Worm (Caenorhabditis elegans): Measurements from ENCODE around the gene T04G9.7.

Gene T04G9.7

ce11 chrX:769550-769949, 1.1 kb upstream of the T04G9.7 start:
- TF ChIP-seq unc-62 (GFP tag; optimal IDR thresholded peaks at IDR 0.05 in 1 of 2), result peak in 1 of 2 experiments; percentile 47
- TF ChIP-seq unc-62 (tag; optimal IDR thresholded peaks at IDR 0.05), result no peak
- no peak for TF ChIP-seq dpl-1 (GFP tag; optimal IDR thresholded peaks at IDR 0.05)
- peak; percentile 95 for TF ChIP-seq aha-1 (tag)

- TF ChIP-seq lir-3 (tag; optimal IDR thresholded peaks at IDR 0.05) (no peak), ceh-32 (tag; optimal IDR thresholded peaks at IDR 0.05; ENCODE audit: poor library complexity) (no peak), nhr-41 (GFP tag; IDR thresholded peaks at IDR 0.05) (no peak), gei-8 (GFP tag; optimal IDR thresholded peaks at IDR 0.05) (no peak)
These were observed 1.5 kb downstream of the T04G9.7 start, which contains the start of gene T04G9.4 for ce11 chrX:772184-772583. Gene T04G9.4 (plus strand): TSS chrX:772476.

ce11 chrX:777421-777820, 6.8 kb downstream of the T04G9.7 start, which contains the start of gene nas-15:
Gene nas-15 (plus strand): TSS chrX:777721.
- no peak for TF ChIP-seq mxl-2 (GFP tag; conservative IDR thresholded peaks at IDR 0.05)

ce11 chrX:779259-779658, 8.6 kb downstream of the T04G9.7 start:
- TF ChIP-seq cey-2 (tag; optimal IDR thresholded peaks at IDR 0.05; ENCODE audit: borderline replicate concordance, insufficient read depth), result no peak
- no peak for TF ChIP-seq Y105C5A.15 (GFP tag; IDR thresholded peaks at IDR 0.05)
- no peak for TF ChIP-seq lin-15B (tag; optimal IDR thresholded peaks at IDR 0.05)
- TF ChIP-seq aha-1 (tag), result peak; percentile 97
- TF ChIP-seq ztf-7 (tag; optimal IDR thresholded peaks at IDR 0.05), result no peak

- TF ChIP-seq aly-2 (tag; optimal IDR thresholded peaks at IDR 0.05) (no peak), unc-62 (GFP tag; optimal IDR thresholded peaks at IDR 0.05 in 1 of 2) (peak in 1 of 2 experiments; percentile 65), unc-62 (tag; optimal IDR thresholded peaks at IDR 0.05) (no peak)
These were observed 9.4 kb downstream of the T04G9.7 start for ce11 chrX:780027-780426.

ce11 chrX:784853-785252, 14.2 kb downstream of the T04G9.7 start, which contains the start of gene T04G9.6:
Gene T04G9.6 (minus strand): TSS chrX:784953.
- TF ChIP-seq nhr-77 (tag; optimal IDR thresholded peaks at IDR 0.05), result no peak
- peak; percentile 25 for TF ChIP-seq aha-1 (tag)
- TF ChIP-seq daf-16 (GFP tag; optimal IDR thresholded peaks at IDR 0.05), result no peak
- no peak for TF ChIP-seq daf-16 (tag; optimal IDR thresholded peaks at IDR 0.05)
- TF ChIP-seq unc-62 (GFP tag; optimal IDR thresholded peaks at IDR 0.05 in 1 of 2), result peak in 1 of 2 experiments; percentile 25
- no peak for TF ChIP-seq unc-62 (tag; optimal IDR thresholded peaks at IDR 0.05)
- no peak for TF ChIP-seq lin-39 (tag; optimal IDR thresholded peaks at IDR 0.05)

ce11 chrX:785368-785767, 14.7 kb downstream of the T04G9.7 start:
- TF ChIP-seq Y48G9A.11 (GFP tag; IDR thresholded peaks at IDR 0.05) (no peak), nhr-28 (tag; optimal IDR thresholded peaks at IDR 0.05) (peak; percentile 18), daf-19 (GFP tag; conservative IDR thresholded peaks at IDR 0.05) (no peak), aly-2 (tag; optimal IDR thresholded peaks at IDR 0.05) (no peak), aha-1 (tag) (no peak), lin-29 (GFP tag; IDR thresholded peaks at IDR 0.05) (no peak), hlh-30 (tag; optimal IDR thresholded peaks at IDR 0.05; ENCODE audit: insufficient read depth) (no peak), ctbp-1 (GFP tag; IDR thresholded peaks at IDR 0.05) (no peak), D1046.2 (GFP tag; IDR thresholded peaks at IDR 0.05) (no peak), ceh-62 (tag; optimal IDR thresholded peaks at IDR 0.05) (no peak), zip-11 (GFP tag; IDR thresholded peaks at IDR 0.05) (no peak), mdl-1 (tag; optimal IDR thresholded peaks at IDR 0.05) (no peak), saeg-2 (GFP tag; IDR thresholded peaks at IDR 0.05) (no peak), nhr-10 (tag; optimal IDR thresholded peaks at IDR 0.05) (no peak), zag-1 (tag; optimal IDR thresholded peaks at IDR 0.05) (no peak), pha-4 (GFP tag; IDR thresholded peaks at IDR 0.05) (no peak), pha-4 (tag; optimal IDR thresholded peaks at IDR 0.05) (no peak), lsy-2 (tag; optimal IDR thresholded peaks at IDR 0.05) (no peak), madf-5 (GFP tag; IDR thresholded peaks at IDR 0.05) (no peak), madf-9 (GFP tag; conservative IDR thresholded peaks at IDR 0.05) (no peak), unc-39 (tag; optimal IDR thresholded peaks at IDR 0.05) (no peak), hmg-1.1 (GFP tag; IDR thresholded peaks at IDR 0.05) (0 out of 2 replicates have a peak, but pooled peaks have one; percentile 30), jun-1 (tag; optimal IDR thresholded peaks at IDR 0.05) (no peak), nhr-11 (tag; optimal IDR thresholded peaks at IDR 0.05) (no peak), mes-2 (tag; optimal IDR thresholded peaks at IDR 0.05; ENCODE audit: poor library complexity, severe bottlenecking) (peak; percentile 34)
